Worm (Caenorhabditis elegans): ENCODE measurements around the gene xrn-1.

xrn-1 gene

DNA sequence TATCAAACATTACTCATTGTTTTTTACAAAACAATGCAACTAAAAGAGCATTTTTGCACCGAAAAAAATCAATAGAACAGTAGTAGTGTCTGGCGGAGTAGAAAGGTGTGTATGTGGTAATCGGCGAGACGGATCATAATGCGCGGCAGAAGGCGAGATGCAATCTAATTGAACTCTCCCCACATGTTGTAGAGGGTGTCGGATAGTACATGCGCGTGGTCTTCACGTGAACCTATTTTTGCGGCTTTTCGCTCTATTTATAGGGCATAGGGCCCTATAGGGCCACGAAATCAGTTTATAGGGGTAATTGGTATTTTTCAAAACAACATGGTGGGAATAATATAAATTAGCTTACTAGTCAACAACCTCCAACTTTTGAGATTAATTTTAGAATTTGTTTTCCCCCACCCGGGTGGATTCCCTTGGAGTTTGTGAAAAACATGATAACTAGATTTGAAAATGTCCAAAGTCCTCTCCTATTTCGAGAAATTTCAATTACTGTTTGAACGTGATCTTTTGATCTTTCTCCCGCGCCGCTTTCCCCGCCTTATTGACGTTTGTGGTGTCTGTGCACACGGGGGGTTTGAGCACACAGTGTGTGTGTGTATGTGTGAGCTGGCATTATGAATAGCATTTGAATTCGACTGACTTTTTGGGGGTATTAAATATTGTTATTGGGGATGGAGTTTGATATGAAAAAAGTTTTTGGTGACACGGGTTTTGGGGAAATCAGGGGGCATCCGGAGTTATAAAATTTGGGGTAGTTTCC, 25.7 kb upstream of the xrn-1 start (continued):
- TF ChIP-seq F10B5.3 (tag; optimal IDR thresholded peaks at IDR 0.05): no peak
- TF ChIP-seq R02D3.7 (tag; optimal IDR thresholded peaks at IDR 0.05): no peak
- no peak for TF ChIP-seq ceh-82 (tag; optimal IDR thresholded peaks at IDR 0.05)
- TF ChIP-seq daf-16 (GFP tag; optimal IDR thresholded peaks at IDR 0.05): no peak
- peak; percentile 89 for TF ChIP-seq daf-16 (tag; optimal IDR thresholded peaks at IDR 0.05)
- TF ChIP-seq ceh-20 (GFP tag; IDR thresholded peaks at IDR 0.05): no peak

DNA sequence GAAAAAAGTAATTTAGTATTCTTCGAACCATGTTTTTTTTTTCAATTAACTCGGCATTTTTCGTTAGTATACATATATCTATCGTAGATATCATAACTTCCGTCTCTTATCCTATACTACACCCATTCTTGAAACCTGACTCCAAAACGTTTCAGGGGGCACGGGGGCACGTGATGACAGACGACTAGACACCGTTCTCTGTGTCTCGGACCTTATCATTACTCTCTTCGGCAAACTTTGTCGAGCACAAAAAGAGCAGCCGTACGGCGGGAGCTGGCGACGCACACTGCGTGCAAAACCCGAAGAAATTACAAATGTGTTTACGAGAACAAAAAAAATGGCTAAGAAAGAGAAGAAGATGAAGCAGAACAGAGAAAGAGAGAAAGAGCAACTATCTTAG, 24.5 kb upstream of the xrn-1 start:
- TF ChIP-seq mxl-3 (GFP tag; optimal IDR thresholded peaks at IDR 0.05) (peak; percentile 63), fos-1 (tag; optimal IDR thresholded peaks at IDR 0.05) (no peak), daf-19 (GFP tag; conservative IDR thresholded peaks at IDR 0.05) (no peak), F37D6.2 (tag; optimal IDR thresholded peaks at IDR 0.05) (peak; percentile 49), unc-62 (GFP tag; optimal IDR thresholded peaks at IDR 0.05 in 1 of 2) (peak in 1 of 2 experiments; percentile 93), unc-62 (tag; optimal IDR thresholded peaks at IDR 0.05) (peak; percentile 50), nhr-41 (GFP tag; IDR thresholded peaks at IDR 0.05) (no peak), nhr-11 (tag; optimal IDR thresholded peaks at IDR 0.05) (peak; percentile 91), hif-1 (tag; optimal IDR thresholded peaks at IDR 0.05) (peak; percentile 72 to 97), mep-1 (tag; optimal IDR thresholded peaks at IDR 0.05) (peak; percentile 84), cey-2 (tag; optimal IDR thresholded peaks at IDR 0.05; ENCODE audit: borderline replicate concordance, insufficient read depth) (no peak), F44E2.7 (GFP tag; IDR thresholded peaks at IDR 0.05) (no peak), ztf-7 (tag; optimal IDR thresholded peaks at IDR 0.05) (peak; percentile 30), D1046.2 (GFP tag; IDR thresholded peaks at IDR 0.05) (no peak), egl-27 (tag; optimal IDR thresholded peaks at IDR 0.05) (no peak), F49E8.2 (tag; optimal IDR thresholded peaks at IDR 0.05; ENCODE audit: borderline replicate concordance) (no peak), aha-1 (tag) (peak; percentile 99), Y105C5A.15 (GFP tag; IDR thresholded peaks at IDR 0.05) (no peak), set-16 (GFP tag; IDR thresholded peaks at IDR 0.05) (peak; percentile 61), Y75B8A.6 (GFP tag; IDR thresholded peaks at IDR 0.05) (no peak), spr-1 (tag; optimal IDR thresholded peaks at IDR 0.05) (peak; percentile 20), lin-15B (tag; optimal IDR thresholded peaks at IDR 0.05) (no peak), daf-16 (GFP tag; optimal IDR thresholded peaks at IDR 0.05) (peak in 1 of 2 experiments; percentile 40), daf-16 (tag; optimal IDR thresholded peaks at IDR 0.05) (peak; percentile 95), madf-5 (GFP tag; IDR thresholded peaks at IDR 0.05) (0 out of 4 replicates have a peak, but pooled peaks of 1 of the 2 experiments have one; percentile 41), dmd-8 (GFP tag; IDR thresholded peaks at IDR 0.05) (no peak), nhr-6 (tag; optimal IDR thresholded peaks at IDR 0.05) (peak; percentile 25), ama-1 (optimal IDR thresholded peaks at IDR 0.05) (peak; percentile 30), unc-39 (tag; optimal IDR thresholded peaks at IDR 0.05) (no peak), ceh-28 (tag; optimal IDR thresholded peaks at IDR 0.05) (no peak), hlh-30 (tag; optimal IDR thresholded peaks at IDR 0.05; ENCODE audit: insufficient read depth) (peak; percentile 93), hlh-11 (tag; optimal IDR thresholded peaks at IDR 0.05) (peak; percentile 93), mdt-29 (GFP tag; IDR thresholded peaks at IDR 0.05) (no peak), ceh-20 (GFP tag; IDR thresholded peaks at IDR 0.05) (no peak), nhr-77 (tag; optimal IDR thresholded peaks at IDR 0.05) (peak; percentile 97), zfp-2 (tag; optimal IDR thresholded peaks at IDR 0.05) (no peak), fkh-10 (GFP tag; optimal IDR thresholded peaks at IDR 0.05) (peak; percentile 71), nhr-102 (tag; optimal IDR thresholded peaks at IDR 0.05) (peak; percentile 62), ctbp-1 (GFP tag; IDR thresholded peaks at IDR 0.05) (peak; percentile 76), nhr-28 (tag; optimal IDR thresholded peaks at IDR 0.05) (peak; percentile 92), T20F7.1 (GFP tag; optimal IDR thresholded peaks at IDR 0.05) (peak; percentile 49), lin-13 (GFP tag; optimal IDR thresholded peaks at IDR 0.05) (peak; percentile 52), ztf-11 (tag; optimal IDR thresholded peaks at IDR 0.05) (no peak), gei-8 (GFP tag; optimal IDR thresholded peaks at IDR 0.05) (peak; percentile 18), egl-43 (GFP tag; IDR thresholded peaks at IDR 0.05) (no peak), saeg-2 (GFP tag; IDR thresholded peaks at IDR 0.05) (no peak)

Data from whole organism, L4 larva.